Fruit fly (Drosophila melanogaster): Measurements from ENCODE around the gene Taf4.

- no peak for TF ChIP-seq CG4328 (GFP tag; optimal IDR thresholded peaks at IDR 0.05)
- TF ChIP-seq CTCF (GFP tag; optimal IDR thresholded peaks at IDR 0.05), result no peak
- TF ChIP-seq CG8359 (GFP tag; optimal IDR thresholded peaks at IDR 0.05; ENCODE audit: borderline replicate concordance), result no peak
- TF ChIP-seq Dad (GFP tag; optimal IDR thresholded peaks at IDR 0.05), result no peak
- no peak for TF ChIP-seq CG10979 (tag; optimal IDR thresholded peaks at IDR 0.05)
Measured at dm6 chr3L:16155547-16155946, 42.5 kb downstream of the Taf4 start.

Data from whole organism, embryonic.